Worm (Caenorhabditis elegans): ENCODE results near the gene gst-44.

DNA sequence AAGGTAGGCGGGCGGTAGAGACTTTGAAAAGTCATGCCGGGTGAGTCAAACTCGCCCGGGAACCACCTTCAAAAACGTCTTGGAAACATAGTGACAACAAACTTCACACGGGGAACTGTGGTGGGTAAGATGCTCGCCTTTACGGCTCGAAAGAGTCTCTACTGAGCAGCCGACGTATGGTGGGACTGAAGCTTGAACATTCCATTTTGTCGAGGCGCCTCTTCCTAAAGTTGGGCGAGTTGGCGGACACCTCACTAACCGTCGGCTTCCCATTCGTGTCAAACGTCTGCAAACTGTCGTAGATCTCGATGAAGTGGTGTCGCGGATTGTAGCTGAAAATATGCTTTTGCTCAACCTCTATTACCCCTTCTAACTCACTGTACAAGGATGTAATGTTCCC is 7.7 kb upstream of the gst-44 start:
- TF ChIP-seq nhr-10 (tag; optimal IDR thresholded peaks at IDR 0.05), result no peak
- TF ChIP-seq ztf-11 (tag; optimal IDR thresholded peaks at IDR 0.05), result no peak
- TF ChIP-seq sma-9 (GFP tag; optimal IDR thresholded peaks at IDR 0.05), result no peak
- TF ChIP-seq sma-9 (tag; optimal IDR thresholded peaks at IDR 0.05), result no peak
- no peak for TF ChIP-seq skn-1 (tag; optimal IDR thresholded peaks at IDR 0.05)
- TF ChIP-seq nhr-11 (tag; optimal IDR thresholded peaks at IDR 0.05), result no peak
